Worm (Caenorhabditis elegans) whole organism, early embryonic: ENCODE data around the gene F11D5.5.

Experiments used
- ama-1 ChIP-seq: fragments of 150-350 bp; optimal IDR thresholded peaks from 2 replicates; lab custom pipeline; 2014
- flt-1 ChIP-seq: fragments of 200-800 bp; sonication (Bioruptor generic); IDR thresholded peaks from 2 replicates; pipeline ENCODE4 v1.3.6; 2022; ENCODE audit warnings: missing genetic modification characterization, missing compliant biosample characterization
- pes-1 ChIP-seq: fragments of 200-800 bp; sonication (Bioruptor generic); IDR thresholded peaks from 2 replicates; pipeline ENCODE4 v1.3.6; 2022; ENCODE audit warnings: missing genetic modification reagents, missing genetic modification characterization, missing compliant biosample characterization
- scrt-1 ChIP-seq: fragments of 200-800 bp; sonication (Bioruptor generic); IDR thresholded peaks from 2 replicates; pipeline ENCODE4 v1.3.6; 2022; ENCODE audit warnings: missing genetic modification characterization, missing compliant biosample characterization

ce11 chrX:3316830-3317229 is 15.0 kb downstream of the F11D5.5 start:
- no peak for TF ChIP-seq pes-1 (GFP tag; lab: Robert Waterston, UW)
- no peak for TF ChIP-seq ama-1 (lab: Kevin White, UChicago)
- TF ChIP-seq scrt-1 (GFP tag; lab: Robert Waterston, UW), result no peak
- TF ChIP-seq flt-1 (GFP tag; lab: Robert Waterston, UW), result no peak
